Worm (Caenorhabditis elegans) whole organism, L2 larva: ENCODE measurements around the gene Y7A5A.6.
A peak's percentile ranks its signal among the peaks of the same experiment; 100 is the strongest.

ENCODE experiments used
- C34F6.9 ChIP-seq: fragments of 150-350 bp; optimal IDR thresholded peaks from 2 replicates; lab custom pipeline; 2014; ENCODE audit warnings: missing biosample characterization, missing genetic modification characterization
- F13H6.1 ChIP-seq: sonication (generic microtip); optimal IDR thresholded peaks from 2 replicates; lab custom pipeline; 2016; ENCODE audit warnings: missing genetic modification characterization, missing compliant biosample characterization
- R02D3.7 ChIP-seq: fragments of 150-350 bp; optimal IDR thresholded peaks from 2 replicates; lab custom pipeline; 2014; ENCODE audit warnings: missing biosample characterization, missing genetic modification characterization
- Y55F3AM.14 ChIP-seq: fragments of 200-800 bp; sonication (Bioruptor generic); optimal IDR thresholded peaks from 2 replicates; lab custom pipeline; 2018; ENCODE audit warnings: mild to moderate bottlenecking, missing genetic modification characterization, missing compliant biosample characterization
- ZK546.5 ChIP-seq: sonication (generic microtip); optimal IDR thresholded peaks from 2 replicates; lab custom pipeline; 2017; ENCODE audit warnings: missing biosample characterization, missing genetic modification characterization
- aly-2 ChIP-seq: fragments of 150-350 bp; optimal IDR thresholded peaks from 2 replicates; lab custom pipeline; 2014; ENCODE audit warnings: missing biosample characterization, missing genetic modification characterization
- ama-1 ChIP-seq: fragments of 150-350 bp; optimal IDR thresholded peaks from 2 replicates; lab custom pipeline; 2018; ENCODE audit warnings: inconsistent platforms
- blmp-1 ChIP-seq: sonication (generic microtip); optimal IDR thresholded peaks from 2 replicates; lab custom pipeline; 2017; ENCODE audit warnings: missing genetic modification characterization, mild to moderate bottlenecking, missing compliant biosample characterization, antibody characterized with exemption, moderate library complexity; ENCODE audit not compliant: insufficient read depth
- ceh-16 ChIP-seq: fragments of 150-350 bp; optimal IDR thresholded peaks from 2 replicates; lab custom pipeline; 2014; ENCODE audit warnings: missing biosample characterization, missing genetic modification characterization
- ceh-82 ChIP-seq: fragments of 150-350 bp; optimal IDR thresholded peaks from 2 replicates; lab custom pipeline; 2014; ENCODE audit warnings: missing biosample characterization, missing genetic modification characterization
- crh-2 ChIP-seq: sonication (generic microtip); optimal IDR thresholded peaks from 2 replicates; lab custom pipeline; 2017; ENCODE audit warnings: missing biosample characterization, missing genetic modification characterization
- dmd-4 ChIP-seq: sonication (generic microtip); optimal IDR thresholded peaks from 2 replicates; lab custom pipeline; 2017; ENCODE audit warnings: missing biosample characterization, missing genetic modification characterization
- egl-27 ChIP-seq: sonication (generic microtip); optimal IDR thresholded peaks from 3 replicates; lab custom pipeline; 2017; ENCODE audit warnings: missing biosample characterization, missing genetic modification reagents, missing genetic modification characterization
- elt-1 ChIP-seq: fragments of 150-350 bp; optimal IDR thresholded peaks from 2 replicates; lab custom pipeline; 2014; ENCODE audit warnings: missing biosample characterization, missing genetic modification characterization
- elt-3 ChIP-seq: sonication (generic microtip); optimal IDR thresholded peaks from 2 replicates; lab custom pipeline; 2017; ENCODE audit warnings: missing biosample characterization, missing genetic modification characterization
- gmeb-1 ChIP-seq: fragments of 150-350 bp; optimal IDR thresholded peaks from 2 replicates; lab custom pipeline; 2014; ENCODE audit warnings: missing biosample characterization, missing genetic modification characterization
- lin-11 ChIP-seq: fragments of 150-350 bp; sonication (generic microtip); optimal IDR thresholded peaks from 2 replicates; lab custom pipeline; 2014; ENCODE audit warnings: missing biosample characterization, missing genetic modification characterization, inconsistent platforms, mixed read lengths
- lin-13 ChIP-seq: fragments of 150-350 bp; optimal IDR thresholded peaks from 2 replicates; lab custom pipeline; 2014; ENCODE audit warnings: missing biosample characterization, missing genetic modification reagents, missing genetic modification characterization
- lin-39 ChIP-seq: fragments of 150-350 bp; optimal IDR thresholded peaks from 2 replicates; lab custom pipeline; 2014; ENCODE audit warnings: missing biosample characterization, missing genetic modification reagents, missing genetic modification characterization
- mab-5 ChIP-seq: fragments of 150-350 bp; optimal IDR thresholded peaks from 2 replicates; lab custom pipeline; 2014; ENCODE audit warnings: missing biosample characterization, missing genetic modification characterization
- mbf-1 ChIP-seq: sonication (generic microtip); optimal IDR thresholded peaks from 2 replicates; lab custom pipeline; 2017; ENCODE audit warnings: missing biosample characterization, missing genetic modification characterization
- mdl-1 ChIP-seq, 2 experiments: fragments of 150-350 bp in 1 of 2; sonication (generic microtip) in 1 of 2; optimal IDR thresholded peaks; 2 replicates each; lab custom pipeline; 2017; ENCODE audit warnings: missing biosample characterization in 2 of 2, missing genetic modification characterization in 2 of 2
- nhr-10 ChIP-seq: sonication (generic microtip); optimal IDR thresholded peaks from 2 replicates; lab custom pipeline; 2017; ENCODE audit warnings: missing biosample characterization, missing genetic modification characterization
- nhr-11 ChIP-seq: fragments of 150-350 bp; optimal IDR thresholded peaks from 2 replicates; lab custom pipeline; 2014; ENCODE audit warnings: missing biosample characterization, missing genetic modification characterization
- nhr-12 ChIP-seq: fragments of 150-350 bp; optimal IDR thresholded peaks from 2 replicates; lab custom pipeline; 2014; ENCODE audit warnings: missing biosample characterization, missing genetic modification characterization
- nhr-129 ChIP-seq: fragments of 150-350 bp; optimal IDR thresholded peaks from 2 replicates; lab custom pipeline; 2014; ENCODE audit warnings: missing biosample characterization, missing genetic modification characterization
- nhr-21 ChIP-seq: fragments of 150-350 bp; optimal IDR thresholded peaks from 2 replicates; lab custom pipeline; 2014; ENCODE audit warnings: missing biosample characterization, missing genetic modification characterization
- nhr-23 ChIP-seq: fragments of 150-350 bp; optimal IDR thresholded peaks from 2 replicates; lab custom pipeline; 2014; ENCODE audit warnings: missing biosample characterization, missing genetic modification reagents, missing genetic modification characterization
- nhr-237 ChIP-seq: fragments of 150-350 bp; optimal IDR thresholded peaks from 2 replicates; lab custom pipeline; 2014; ENCODE audit warnings: missing biosample characterization, missing genetic modification characterization
- nhr-25 ChIP-seq: fragments of 150-350 bp; sonication (generic microtip); optimal IDR thresholded peaks from 3 replicates; lab custom pipeline; 2014; ENCODE audit warnings: missing biosample characterization, missing genetic modification characterization
- nhr-6 ChIP-seq: fragments of 150-350 bp; optimal IDR thresholded peaks from 2 replicates; lab custom pipeline; 2014; ENCODE audit warnings: missing biosample characterization, missing genetic modification characterization
- nhr-77 ChIP-seq: fragments of 150-350 bp; optimal IDR thresholded peaks from 2 replicates; lab custom pipeline; 2014; ENCODE audit warnings: missing biosample characterization, missing genetic modification characterization
- peb-1 ChIP-seq: fragments of 150-350 bp; optimal IDR thresholded peaks from 2 replicates; lab custom pipeline; 2014; ENCODE audit warnings: missing biosample characterization, missing genetic modification characterization
- sem-4 ChIP-seq: fragments of 150-350 bp; optimal IDR thresholded peaks from 2 replicates; lab custom pipeline; 2014; ENCODE audit warnings: missing biosample characterization, missing genetic modification reagents, missing genetic modification characterization
- skn-1 ChIP-seq: sonication (generic microtip); optimal IDR thresholded peaks from 2 replicates; lab custom pipeline; 2017; ENCODE audit warnings: missing biosample characterization, missing genetic modification characterization
- sma-3 ChIP-seq: sonication (generic microtip); optimal IDR thresholded peaks from 2 replicates; lab custom pipeline; 2016; ENCODE audit warnings: missing genetic modification reagents, missing genetic modification characterization, missing compliant biosample characterization
- sma-9 ChIP-seq, 2 experiments: fragments of 150-350 bp in 1 of 2; sonication (generic microtip) in 1 of 2; optimal IDR thresholded peaks; 2 replicates each; lab custom pipeline; 2014 to 2016; ENCODE audit warnings: missing genetic modification characterization in 2 of 2, mild to moderate bottlenecking in 1 of 2, missing biosample characterization in 1 of 2, missing compliant biosample characterization in 1 of 2, missing genetic modification reagents in 1 of 2, moderate library complexity in 1 of 2
- snpc-4 ChIP-seq: fragments of 150-350 bp; optimal IDR thresholded peaks from 2 replicates; lab custom pipeline; 2014; ENCODE audit warnings: missing biosample characterization, missing genetic modification characterization
- unc-39 ChIP-seq: fragments of 150-350 bp; optimal IDR thresholded peaks from 2 replicates; lab custom pipeline; 2014; ENCODE audit warnings: missing biosample characterization, missing genetic modification characterization
- unc-55 ChIP-seq: fragments of 150-350 bp; sonication (generic microtip); optimal IDR thresholded peaks from 3 replicates; lab custom pipeline; 2014; ENCODE audit warnings: missing biosample characterization, missing genetic modification reagents, missing genetic modification characterization
- unc-62 ChIP-seq: fragments of 150-350 bp; optimal IDR thresholded peaks from 2 replicates; lab custom pipeline; 2014; ENCODE audit warnings: missing biosample characterization, missing genetic modification reagents, missing genetic modification characterization
- zag-1 ChIP-seq: fragments of 150-350 bp; optimal IDR thresholded peaks from 2 replicates; lab custom pipeline; 2014; ENCODE audit warnings: missing biosample characterization, missing genetic modification characterization
- ztf-1 ChIP-seq: fragments of 200-800 bp; sonication (Bioruptor generic); conservative IDR thresholded peaks from 2 replicates; pipeline ENCODE4 v1.3.6; 2022; ENCODE audit warnings: missing genetic modification characterization, missing compliant biosample characterization
- ztf-11 ChIP-seq: sonication (generic microtip); optimal IDR thresholded peaks from 2 replicates; lab custom pipeline; 2017; ENCODE audit warnings: missing biosample characterization, missing genetic modification characterization
- ztf-4 ChIP-seq: fragments of 150-350 bp; optimal IDR thresholded peaks from 2 replicates; lab custom pipeline; 2014; ENCODE audit warnings: missing biosample characterization, missing genetic modification characterization

The Y7A5A.6 gene

DNA sequence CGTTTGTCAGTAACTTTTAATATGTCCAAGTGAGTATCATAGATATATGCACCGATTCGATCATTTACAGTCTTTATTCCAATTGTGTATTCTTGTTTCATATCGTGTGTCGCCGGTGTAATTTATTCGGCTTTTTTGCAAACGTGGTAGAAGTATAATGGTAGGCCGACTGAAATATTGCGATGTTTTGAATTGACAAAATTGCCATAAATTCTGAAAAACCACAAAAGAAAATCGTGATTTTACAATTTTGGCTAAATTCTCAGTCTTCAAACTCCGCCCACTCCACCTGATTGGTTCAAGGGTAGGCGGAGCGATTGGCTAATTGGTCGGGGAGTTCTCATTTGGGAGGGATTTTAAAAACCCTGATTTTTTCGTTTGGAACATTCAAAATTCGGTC is 14.9 kb downstream of the Y7A5A.6 start, which contains the start of gene Y7A5A.3:
Gene Y7A5A.3 (minus strand): TSS at position 101 of the 400 bp plus-strand sequence.
- no peak for TF ChIP-seq ztf-11 (tag; lab: Kevin White, UChicago)
- TF ChIP-seq peb-1 (tag; lab: Kevin White, UChicago): no peak
- no peak for TF ChIP-seq nhr-11 (tag; lab: Kevin White, UChicago)
- no peak for TF ChIP-seq aly-2
- TF ChIP-seq ceh-82 (tag; lab: Kevin White, UChicago): no peak
- TF ChIP-seq lin-11 (tag; lab: Kevin White, UChicago): no peak
- no peak for TF ChIP-seq sma-3
- no peak for TF ChIP-seq nhr-129 (tag; lab: Kevin White, UChicago)
- TF ChIP-seq C34F6.9 (tag; lab: Kevin White, UChicago): no peak

DNA sequence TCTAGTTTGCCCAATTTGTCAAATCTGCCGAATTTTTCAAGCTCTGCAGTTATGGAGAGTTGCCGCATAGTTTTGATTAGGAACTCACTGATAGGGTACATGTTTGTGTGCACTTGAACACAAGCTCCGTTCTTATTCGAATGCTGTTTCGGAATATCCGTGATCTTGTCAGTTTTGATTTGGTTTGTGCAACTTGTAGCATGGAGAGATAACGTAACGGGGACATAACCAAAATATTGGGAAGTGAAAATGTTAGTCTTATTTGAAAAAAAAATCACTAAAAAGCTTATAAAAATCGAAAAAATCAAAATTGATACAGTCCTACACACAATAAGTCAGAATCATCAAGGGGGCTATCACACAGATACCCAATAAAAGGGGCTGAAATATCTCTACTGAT is 17.5 kb downstream of the Y7A5A.6 start, which contains the start of gene Y7A5A.24:
Gene Y7A5A.24 (minus strand): TSS at position 101 of the 400 bp plus-strand sequence.
- TF ChIP-seq nhr-21 (tag; lab: Kevin White, UChicago) (no peak), elt-3 (tag; lab: Kevin White, UChicago) (no peak), nhr-10 (tag; lab: Kevin White, UChicago) (no peak), sma-3 (no peak), nhr-23 (tag; lab: Kevin White, UChicago) (no peak), R02D3.7 (tag; lab: Kevin White, UChicago) (no peak), C34F6.9 (tag; lab: Kevin White, UChicago) (no peak), nhr-77 (tag; lab: Kevin White, UChicago) (no peak), elt-1 (tag; lab: Kevin White, UChicago) (no peak), lin-39 (no peak), unc-39 (no peak), nhr-11 (tag; lab: Kevin White, UChicago) (no peak), ama-1 (lab: Kevin White, UChicago) (no peak), nhr-6 (no peak), ceh-82 (tag; lab: Kevin White, UChicago) (no peak), Y55F3AM.14 (no peak), blmp-1 (tag; lab: Kevin White, UChicago) (no peak), ZK546.5 (tag; lab: Kevin White, UChicago) (no peak)
- TF ChIP-seq, all 48 proteins: peak for 0

DNA sequence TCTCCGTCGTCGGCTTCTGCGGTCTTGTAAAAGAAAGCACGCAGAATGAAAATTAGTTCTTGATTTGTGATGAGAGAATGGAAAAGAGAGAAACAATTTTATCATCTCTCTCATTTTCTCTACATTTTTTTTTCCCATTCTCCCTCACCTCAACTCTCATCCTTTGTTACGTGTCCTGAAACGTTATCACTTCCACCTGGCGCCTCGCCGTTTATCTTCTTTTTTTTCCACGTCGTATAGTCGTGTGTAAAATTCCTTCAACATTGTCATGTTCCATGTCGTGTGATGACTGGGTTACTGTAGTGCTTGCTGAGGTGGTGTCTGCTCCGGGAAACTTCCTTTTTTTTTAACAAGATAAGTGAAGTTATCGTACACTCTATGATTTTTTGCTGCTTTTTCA is 20.0 kb downstream of the Y7A5A.6 start:
- no peak for TF ChIP-seq unc-55 (GFP tag; lab: Kevin White, UChicago)
- no peak for TF ChIP-seq ama-1 (lab: Kevin White, UChicago)
- TF ChIP-seq nhr-12: no peak
- TF ChIP-seq crh-2 (tag; lab: Kevin White, UChicago): peak; percentile 95
- TF ChIP-seq ceh-16 (tag; lab: Kevin White, UChicago): no peak
- TF ChIP-seq sem-4: no peak
- no peak for TF ChIP-seq elt-3 (tag; lab: Kevin White, UChicago)
- TF ChIP-seq nhr-23 (tag; lab: Kevin White, UChicago): no peak
- no peak for TF ChIP-seq elt-1 (tag; lab: Kevin White, UChicago)
- TF ChIP-seq mbf-1 (tag; lab: Kevin White, UChicago): no peak
- TF ChIP-seq nhr-11 (tag; lab: Kevin White, UChicago): no peak
- no peak for TF ChIP-seq lin-39
- TF ChIP-seq blmp-1 (tag; lab: Kevin White, UChicago): no peak
- TF ChIP-seq nhr-10 (tag; lab: Kevin White, UChicago): no peak
- TF ChIP-seq lin-13 (GFP tag; lab: Kevin White, UChicago): peak; percentile 23
- no peak for TF ChIP-seq nhr-237 (tag; lab: Kevin White, UChicago)
- no peak for TF ChIP-seq egl-27 (tag; lab: Kevin White, UChicago)
- TF ChIP-seq Y55F3AM.14: no peak
- no peak for TF ChIP-seq ztf-11 (tag; lab: Kevin White, UChicago)
- TF ChIP-seq nhr-129 (tag; lab: Kevin White, UChicago): peak; percentile 75
- no peak for TF ChIP-seq peb-1 (tag; lab: Kevin White, UChicago)
- no peak for TF ChIP-seq aly-2
- no peak for TF ChIP-seq nhr-77 (tag; lab: Kevin White, UChicago)
- no peak for TF ChIP-seq R02D3.7 (tag; lab: Kevin White, UChicago)
- TF ChIP-seq skn-1 (tag; lab: Kevin White, UChicago): no peak
- no peak for TF ChIP-seq ceh-82 (tag; lab: Kevin White, UChicago)
- TF ChIP-seq ZK546.5 (tag; lab: Kevin White, UChicago): no peak
- no peak for TF ChIP-seq unc-62
- no peak for TF ChIP-seq lin-11 (tag; lab: Kevin White, UChicago)
- peak; percentile 11 for TF ChIP-seq nhr-21 (tag; lab: Kevin White, UChicago)
- TF ChIP-seq zag-1 (tag; lab: Kevin White, UChicago): no peak
- no peak for TF ChIP-seq unc-39
- peak; percentile 27 for TF ChIP-seq nhr-6
- TF ChIP-seq ztf-1 (GFP tag; lab: Robert Waterston, UW): no peak
- peak; percentile 25 for TF ChIP-seq gmeb-1 (tag; lab: Kevin White, UChicago)
- TF ChIP-seq mdl-1 (tag; optimal IDR thresholded peaks at IDR 0.05; lab: Kevin White, UChicago): no peak
- peak; percentile 20 for TF ChIP-seq snpc-4 (tag; lab: Kevin White, UChicago)
- no peak for TF ChIP-seq nhr-25 (tag; lab: Kevin White, UChicago)
- peak; percentile 15 for TF ChIP-seq C34F6.9 (tag; lab: Kevin White, UChicago)
- TF ChIP-seq mab-5: no peak
- TF ChIP-seq ztf-4 (tag; lab: Kevin White, UChicago): no peak
- TF ChIP-seq F13H6.1 (tag; lab: Kevin White, UChicago): peak; percentile 40
- peak; percentile 28 for TF ChIP-seq sma-9 (GFP tag; optimal IDR thresholded peaks at IDR 0.05; lab: Kevin White, UChicago)
- no peak for TF ChIP-seq sma-9 (tag; optimal IDR thresholded peaks at IDR 0.05; lab: Kevin White, UChicago)
- no peak for TF ChIP-seq sma-3
- TF ChIP-seq dmd-4 (tag; lab: Kevin White, UChicago): no peak
